Fruit fly (Drosophila melanogaster): ENCODE measurements around the gene CG16890.

Gene CG16890

DNA sequence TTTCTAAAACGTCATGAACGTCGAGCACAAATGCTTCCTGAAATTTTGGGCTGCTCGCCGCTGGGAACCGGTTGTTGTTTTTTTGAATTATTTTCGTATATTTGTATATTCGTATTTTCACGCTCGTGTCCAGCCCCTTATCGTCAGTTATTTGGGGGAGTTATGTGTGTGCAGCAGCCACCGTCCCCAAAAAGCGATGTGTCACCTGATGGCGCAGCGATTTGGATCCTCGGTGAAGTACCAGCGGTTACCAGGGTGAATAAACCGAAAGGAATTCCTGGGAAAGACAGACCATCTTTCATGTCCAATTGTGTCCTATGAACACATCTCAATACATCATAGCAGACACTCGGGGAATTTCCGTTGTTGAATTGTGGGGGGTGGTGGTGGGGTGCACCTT lies 36.0 kb upstream of the CG16890 start:
- TF ChIP-seq CG10669 (GFP tag; optimal IDR thresholded peaks at IDR 0.05), result no peak
- no peak for TF ChIP-seq Hr4 (GFP tag; optimal IDR thresholded peaks at IDR 0.05)
- TF ChIP-seq Blimp-1 (GFP tag; optimal IDR thresholded peaks at IDR 0.05), result no peak
- TF ChIP-seq fkh (GFP tag; optimal IDR thresholded peaks at IDR 0.05), result no peak
- TF ChIP-seq CG11762 (GFP tag; optimal IDR thresholded peaks at IDR 0.05; ENCODE audit: insufficient read depth), result no peak
- no peak for TF ChIP-seq Eip75B (GFP tag; optimal IDR thresholded peaks at IDR 0.05)
- no peak for TF ChIP-seq Sox15 (GFP tag; optimal IDR thresholded peaks at IDR 0.05)
- TF ChIP-seq CG6808 (GFP tag; optimal IDR thresholded peaks at IDR 0.05), result no peak
- TF ChIP-seq CG32006 (GFP tag; optimal IDR thresholded peaks at IDR 0.05), result no peak
- TF ChIP-seq topi (GFP tag; optimal IDR thresholded peaks at IDR 0.05), result no peak
- TF ChIP-seq lz (GFP tag; optimal IDR thresholded peaks at IDR 0.05), result no peak
- no peak for TF ChIP-seq CG8119 (GFP tag; IDR thresholded peaks at IDR 0.05)
- TF ChIP-seq Sox14 (GFP tag; optimal IDR thresholded peaks at IDR 0.05), result no peak
- TF ChIP-seq CG11902 (GFP tag; optimal IDR thresholded peaks at IDR 0.05), result no peak
- TF ChIP-seq Eip93F (GFP tag; optimal IDR thresholded peaks at IDR 0.05), result no peak
- no peak for TF ChIP-seq Sox102F (GFP tag; optimal IDR thresholded peaks at IDR 0.05)

DNA sequence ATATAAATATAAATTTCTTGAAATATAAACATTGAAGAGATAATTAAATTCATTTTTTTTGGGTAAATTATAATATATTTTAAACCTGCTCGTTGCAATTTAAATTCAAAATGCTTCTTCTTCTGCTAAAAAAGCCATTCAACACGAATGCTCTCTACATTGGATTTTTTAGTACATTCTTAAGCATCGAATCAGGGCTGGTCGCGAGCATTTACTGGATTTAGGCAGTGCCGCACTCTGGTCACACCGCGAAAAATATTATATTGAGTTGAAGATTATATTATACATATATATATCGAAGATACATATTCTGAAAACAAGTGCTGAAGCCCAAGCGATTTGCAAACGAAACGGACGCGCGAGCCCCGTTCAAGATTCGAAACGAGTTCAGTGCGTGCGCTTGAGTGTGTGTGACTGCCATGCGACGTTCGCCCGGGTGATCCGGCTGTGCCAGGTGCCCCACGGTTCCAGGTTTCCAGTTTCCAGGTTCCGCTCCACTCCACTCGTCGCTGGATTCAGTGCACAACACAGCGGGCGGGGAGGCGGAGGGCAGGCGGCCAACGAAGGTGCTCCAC lies 29.6 kb upstream of the CG16890 start, which contains the start of gene Sos:
Sos (plus strand) TSS at position 213 of the 575 bp plus-strand sequence.
- no peak for TF ChIP-seq Met (GFP tag; optimal IDR thresholded peaks at IDR 0.05)
- TF ChIP-seq CG10631 (GFP tag; optimal IDR thresholded peaks at IDR 0.05), result no peak
- no peak for TF ChIP-seq acj6 (GFP tag; optimal IDR thresholded peaks at IDR 0.05)
- no peak for TF ChIP-seq Eip75B (GFP tag; optimal IDR thresholded peaks at IDR 0.05)
- TF ChIP-seq CG6276 (GFP tag; optimal IDR thresholded peaks at IDR 0.05), result no peak
- TF ChIP-seq CG11294 (GFP tag; IDR thresholded peaks at IDR 0.05), result no peak
- TF ChIP-seq Hr39 (GFP tag; optimal IDR thresholded peaks at IDR 0.05), result no peak
- no peak for TF ChIP-seq CG3032 (tag; optimal IDR thresholded peaks at IDR 0.05)
- no peak for TF ChIP-seq CG6854 (GFP tag; optimal IDR thresholded peaks at IDR 0.05)

dm6 chr2L:13813156-13813555 lies 29.0 kb upstream of the CG16890 start, which contains the start of gene CG16888:
TSS of gene CG16888 (minus strand) at chr2L:13813256.
- TF ChIP-seq dsx (GFP tag; optimal IDR thresholded peaks at IDR 0.05; ENCODE audit: poor library complexity, severe bottlenecking), result no peak
- TF ChIP-seq CG10669 (GFP tag; optimal IDR thresholded peaks at IDR 0.05), result no peak
- TF ChIP-seq svp (GFP tag), result no peak
- TF ChIP-seq esn (GFP tag; optimal IDR thresholded peaks at IDR 0.05), result no peak
- no peak for TF ChIP-seq CG6792 (GFP tag; optimal IDR thresholded peaks at IDR 0.05)
- no peak for TF ChIP-seq Eip75B (GFP tag; optimal IDR thresholded peaks at IDR 0.05)
- TF ChIP-seq salr (GFP tag; optimal IDR thresholded peaks at IDR 0.05), result no peak
- no peak for TF ChIP-seq fd85E (GFP tag; optimal IDR thresholded peaks at IDR 0.05)
- TF ChIP-seq CG4318 (GFP tag; optimal IDR thresholded peaks at IDR 0.05), result no peak
- no peak for TF ChIP-seq CG34406 (GFP tag; optimal IDR thresholded peaks at IDR 0.05)
- TF ChIP-seq CG7368 (GFP tag; optimal IDR thresholded peaks at IDR 0.05), result no peak
- TF ChIP-seq spab (GFP tag; optimal IDR thresholded peaks at IDR 0.05), result no peak
- TF ChIP-seq cyc (GFP tag; optimal IDR thresholded peaks at IDR 0.05), result no peak
- no peak for TF ChIP-seq OdsH (GFP tag; optimal IDR thresholded peaks at IDR 0.05)
- no peak for TF ChIP-seq Smox (GFP tag; optimal IDR thresholded peaks at IDR 0.05)
- no peak for TF ChIP-seq acj6 (GFP tag; optimal IDR thresholded peaks at IDR 0.05)
- no peak for TF ChIP-seq Sox15 (GFP tag; optimal IDR thresholded peaks at IDR 0.05)
- no peak for TF ChIP-seq Lpt (GFP tag; optimal IDR thresholded peaks at IDR 0.05)
- no peak for TF ChIP-seq CG3919 (GFP tag; optimal IDR thresholded peaks at IDR 0.05)

Measured in whole organism, prepupa.